Worm (Caenorhabditis elegans): Measurements from ENCODE around the gene F53F1.4.
A peak's percentile ranks its signal among the peaks of the same experiment; 100 is the strongest.

DNA sequence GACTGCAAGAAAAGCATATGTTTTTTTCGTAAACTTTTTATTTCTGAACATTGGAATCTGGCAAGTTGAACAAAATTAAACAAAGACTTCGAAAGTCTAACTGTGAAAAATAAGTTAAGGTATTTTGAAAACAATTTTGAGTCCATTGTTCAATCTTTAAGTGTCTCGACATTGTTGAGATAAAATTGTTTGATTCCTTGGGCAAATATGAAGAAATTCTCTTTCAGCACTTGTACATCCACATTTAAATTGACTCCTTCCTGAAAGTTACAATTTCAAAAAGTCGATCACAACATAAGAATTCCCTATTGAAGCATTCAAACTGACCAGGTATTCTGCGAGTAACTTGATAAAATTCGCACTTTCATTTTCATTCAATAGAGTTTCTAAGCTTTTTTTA lies 5.2 kb downstream of the F53F1.4 start:
- TF ChIP-seq unc-98 (GFP tag; IDR thresholded peaks at IDR 0.05), result no peak
- TF ChIP-seq alr-1 (tag; optimal IDR thresholded peaks at IDR 0.05; ENCODE audit: borderline replicate concordance), result no peak
- TF ChIP-seq ama-1 (optimal IDR thresholded peaks at IDR 0.05), result no peak
- TF ChIP-seq nhr-85 (tag), result no peak
- TF ChIP-seq unc-62 (GFP tag; optimal IDR thresholded peaks at IDR 0.05), result no peak
- TF ChIP-seq egl-27 (tag; optimal IDR thresholded peaks at IDR 0.05), result no peak
- TF ChIP-seq ceh-82 (tag; optimal IDR thresholded peaks at IDR 0.05), result no peak
- TF ChIP-seq efl-1 (optimal IDR thresholded peaks at IDR 0.05), result no peak
- TF ChIP-seq efl-1 (GFP tag; optimal IDR thresholded peaks at IDR 0.05 in 1 of 2), result no peak
- no peak for TF ChIP-seq elt-3 (tag; optimal IDR thresholded peaks at IDR 0.05)
- TF ChIP-seq lin-13 (GFP tag; optimal IDR thresholded peaks at IDR 0.05), result no peak
- peak; percentile 17 for TF ChIP-seq ztf-4 (tag; optimal IDR thresholded peaks at IDR 0.05)

Data from whole organism, L1 larva.